Worm (Caenorhabditis elegans): ENCODE data around the gene ttm-2.

ce11 chrII:4747063-4747462 lies 19.1 kb downstream of the ttm-2 start:
- TF ChIP-seq zim-3 (tag; optimal IDR thresholded peaks at IDR 0.05) (no peak), nhr-90 (tag; optimal IDR thresholded peaks at IDR 0.05) (no peak), ama-1 (optimal IDR thresholded peaks at IDR 0.05) (no peak), ama-1 (GFP tag; optimal IDR thresholded peaks at IDR 0.05) (no peak), akir-1 (GFP tag; optimal IDR thresholded peaks at IDR 0.05) (no peak), pha-4 (tag; optimal IDR thresholded peaks at IDR 0.05) (no peak), rpc-1 (optimal IDR thresholded peaks at IDR 0.05) (no peak), rpc-1 (tag; optimal IDR thresholded peaks at IDR 0.05) (no peak), let-607 (tag; optimal IDR thresholded peaks at IDR 0.05) (no peak), F57A8.1 (GFP tag; optimal IDR thresholded peaks at IDR 0.05) (no peak), lin-35 (GFP tag; optimal IDR thresholded peaks at IDR 0.05) (no peak), ZK185.1 (tag; optimal IDR thresholded peaks at IDR 0.05; ENCODE audit: poor library complexity, severe bottlenecking) (no peak), egl-44 (GFP tag; IDR thresholded peaks at IDR 0.05) (no peak), rec-8 (tag; optimal IDR thresholded peaks at IDR 0.05) (no peak), F39B2.1 (GFP tag; IDR thresholded peaks at IDR 0.05) (no peak), aptf-3 (GFP tag; IDR thresholded peaks at IDR 0.05) (no peak)

Measured in whole organism, young adult.